Worm (Caenorhabditis elegans): ENCODE data around the gene usp-46.

DNA sequence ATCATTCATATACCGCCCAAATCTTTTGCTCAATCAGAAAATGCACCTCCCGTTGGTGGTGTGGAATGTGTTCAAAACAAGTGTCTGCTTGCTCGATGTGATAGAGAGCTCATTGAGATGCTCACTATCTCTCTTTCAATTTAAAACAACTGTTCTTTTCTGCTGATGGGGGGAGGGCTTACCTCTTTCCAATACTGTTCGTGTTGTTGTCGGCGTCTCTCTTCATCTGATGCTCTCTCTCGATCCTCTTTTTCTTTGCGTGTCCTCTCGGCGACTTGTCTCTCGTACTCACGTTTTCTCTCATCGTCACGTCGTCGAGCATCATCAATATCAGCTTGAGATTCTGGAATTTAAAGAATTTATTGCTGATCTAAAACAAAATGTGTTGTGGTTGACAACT is 34.4 kb upstream of the usp-46 start:
- TF ChIP-seq pha-4 (tag; optimal IDR thresholded peaks at IDR 0.05) (no peak), ztf-11 (tag; optimal IDR thresholded peaks at IDR 0.05) (no peak), blmp-1 (tag; optimal IDR thresholded peaks at IDR 0.05) (no peak), tbx-8 (GFP tag; optimal IDR thresholded peaks at IDR 0.05) (no peak), mls-2 (tag; optimal IDR thresholded peaks at IDR 0.05) (no peak), sptf-1 (tag; optimal IDR thresholded peaks at IDR 0.05) (no peak), zip-8 (tag; optimal IDR thresholded peaks at IDR 0.05) (no peak), nhr-76 (tag; optimal IDR thresholded peaks at IDR 0.05) (no peak), nhr-28 (tag; optimal IDR thresholded peaks at IDR 0.05) (no peak)
